Worm (Caenorhabditis elegans) whole organism, late embryonic: ENCODE data around the gene fzo-1.
"Not testable (repeated sequence)": the region's sequence is repeated elsewhere in the genome, so short reads cannot be mapped to it uniquely, and the experiment has no call there.

Source experiments
- C08G9.2 ChIP-seq: sonication (generic microtip); optimal IDR thresholded peaks from 2 replicates; lab custom pipeline; 2016; ENCODE audit warnings: mild to moderate bottlenecking, missing genetic modification characterization, moderate library complexity, missing compliant biosample characterization
- C38D4.7 ChIP-seq: fragments of 200-800 bp; sonication (Bioruptor generic); optimal IDR thresholded peaks from 2 replicates; lab custom pipeline; 2018; ENCODE audit warnings: mild to moderate bottlenecking, missing genetic modification characterization, moderate library complexity, missing compliant biosample characterization
- T23F11.4 ChIP-seq: fragments of 200-800 bp; sonication (Bioruptor generic); optimal IDR thresholded peaks from 2 replicates; lab custom pipeline; 2018; ENCODE audit warnings: mild to moderate bottlenecking, missing genetic modification characterization, missing compliant biosample characterization
- ahr-1 ChIP-seq: sonication (generic microtip); optimal IDR thresholded peaks from 2 replicates; lab custom pipeline; 2016; ENCODE audit warnings: missing genetic modification characterization, missing compliant biosample characterization
- ceh-14 ChIP-seq: sonication (generic microtip); optimal IDR thresholded peaks from 2 replicates; lab custom pipeline; 2016; ENCODE audit warnings: missing genotype, missing genetic modification characterization, missing compliant biosample characterization
- ceh-19 ChIP-seq: fragments of 200-800 bp; sonication (Bioruptor generic); optimal IDR thresholded peaks from 2 replicates; lab custom pipeline; 2018; ENCODE audit warnings: mild to moderate bottlenecking, missing genetic modification characterization, missing compliant biosample characterization
- ceh-2 ChIP-seq: sonication (generic microtip); optimal IDR thresholded peaks from 2 replicates; lab custom pipeline; 2016; ENCODE audit warnings: missing genotype, missing genetic modification characterization, missing compliant biosample characterization
- ceh-22 ChIP-seq: sonication (generic microtip); optimal IDR thresholded peaks from 2 replicates; lab custom pipeline; 2017; ENCODE audit warnings: missing biosample characterization, missing genetic modification characterization
- ceh-24 ChIP-seq: sonication (generic microtip); optimal IDR thresholded peaks from 2 replicates; lab custom pipeline; 2016; ENCODE audit warnings: mild to moderate bottlenecking, missing genetic modification characterization, missing compliant biosample characterization
- ceh-30 ChIP-seq: fragments of 150-350 bp; optimal IDR thresholded peaks from 2 replicates; lab custom pipeline; 2014; ENCODE audit warnings: missing biosample characterization, missing genetic modification characterization
- ceh-31 ChIP-seq: sonication (generic microtip); optimal IDR thresholded peaks from 2 replicates; lab custom pipeline; 2016; ENCODE audit warnings: missing genetic modification characterization, missing compliant biosample characterization
- ceh-48 ChIP-seq: sonication (generic microtip); optimal IDR thresholded peaks from 2 replicates; lab custom pipeline; 2016; ENCODE audit warnings: missing genetic modification characterization, inconsistent platforms, missing compliant biosample characterization
- ceh-9 ChIP-seq: sonication (generic microtip); optimal IDR thresholded peaks from 2 replicates; lab custom pipeline; 2016; ENCODE audit warnings: mild to moderate bottlenecking, missing genetic modification characterization, inconsistent platforms, missing compliant biosample characterization
- elt-2 ChIP-seq: sonication (generic microtip); optimal IDR thresholded peaks from 2 replicates; lab custom pipeline; 2016; ENCODE audit warnings: missing genetic modification reagents, missing genetic modification characterization, missing compliant biosample characterization
- ets-4 ChIP-seq: sonication (generic microtip); optimal IDR thresholded peaks from 2 replicates; lab custom pipeline; 2016; ENCODE audit warnings: missing genetic modification characterization, missing compliant biosample characterization
- fax-1 ChIP-seq: sonication (generic microtip); optimal IDR thresholded peaks from 2 replicates; lab custom pipeline; 2016; ENCODE audit warnings: missing genotype, missing genetic modification characterization, missing compliant biosample characterization
- fkh-6 ChIP-seq: sonication (generic microtip); optimal IDR thresholded peaks from 2 replicates; lab custom pipeline; 2016; ENCODE audit warnings: missing genetic modification characterization, missing compliant biosample characterization
- hlh-6 ChIP-seq: sonication (generic microtip); optimal IDR thresholded peaks from 2 replicates; lab custom pipeline; 2016; ENCODE audit warnings: missing genotype, missing genetic modification characterization, missing compliant biosample characterization
- hlh-8 ChIP-seq: sonication (generic microtip); optimal IDR thresholded peaks from 2 replicates; lab custom pipeline; 2016; ENCODE audit warnings: missing genotype, missing genetic modification characterization, missing compliant biosample characterization
- madf-2 ChIP-seq: sonication (generic microtip); optimal IDR thresholded peaks from 2 replicates; lab custom pipeline; 2017; ENCODE audit warnings: missing genetic modification characterization, missing compliant biosample characterization
- nfya-1 ChIP-seq: sonication (generic microtip); optimal IDR thresholded peaks from 2 replicates; lab custom pipeline; 2017; ENCODE audit warnings: missing genetic modification characterization, mild to moderate bottlenecking, missing compliant biosample characterization, antibody characterized with exemption, moderate library complexity
- nhr-11 ChIP-seq: fragments of 150-350 bp; optimal IDR thresholded peaks from 2 replicates; lab custom pipeline; 2014; ENCODE audit warnings: missing biosample characterization, missing genetic modification characterization
- nhr-232 ChIP-seq: sonication (generic microtip); optimal IDR thresholded peaks from 2 replicates; lab custom pipeline; 2016; ENCODE audit warnings: missing genetic modification characterization, missing compliant biosample characterization
- npax-4 ChIP-seq: sonication (generic microtip); optimal IDR thresholded peaks from 2 replicates; lab custom pipeline; 2016; ENCODE audit warnings: missing genetic modification characterization, missing compliant biosample characterization
- odd-2 ChIP-seq: sonication (generic microtip); optimal IDR thresholded peaks from 2 replicates; lab custom pipeline; 2017; ENCODE audit warnings: antibody characterized with exemption, mild to moderate bottlenecking, missing genetic modification characterization, missing compliant biosample characterization
- pat-9 ChIP-seq: fragments of 200-800 bp; sonication (Bioruptor generic); optimal IDR thresholded peaks from 2 replicates; lab custom pipeline; 2018; ENCODE audit warnings: mild to moderate bottlenecking, missing genetic modification characterization, moderate library complexity, missing compliant biosample characterization
- pha-2 ChIP-seq: sonication (generic microtip); optimal IDR thresholded peaks from 2 replicates; lab custom pipeline; 2017; ENCODE audit warnings: mild to moderate bottlenecking, missing genetic modification characterization, missing compliant biosample characterization
- pros-1 ChIP-seq: fragments of 150-350 bp; optimal IDR thresholded peaks from 2 replicates; lab custom pipeline; 2014; ENCODE audit warnings: missing biosample characterization, missing genetic modification reagents, missing genetic modification characterization
- ref-2 ChIP-seq: sonication (generic microtip); optimal IDR thresholded peaks from 2 replicates; lab custom pipeline; 2016; ENCODE audit warnings: missing genetic modification characterization, missing compliant biosample characterization
- rnt-1 ChIP-seq: sonication (generic microtip); optimal IDR thresholded peaks from 2 replicates; lab custom pipeline; 2016; ENCODE audit warnings: missing genetic modification characterization, missing compliant biosample characterization
- sox-2 ChIP-seq: fragments of 200-800 bp; sonication (Bioruptor generic); IDR thresholded peaks from 2 replicates; pipeline ENCODE4 v1.3.6; 2022; ENCODE audit warnings: missing genetic modification reagents, missing genetic modification characterization, missing compliant biosample characterization
- sox-4 ChIP-seq: sonication (generic microtip); optimal IDR thresholded peaks from 2 replicates; lab custom pipeline; 2017; ENCODE audit warnings: mild to moderate bottlenecking, missing genetic modification characterization, inconsistent platforms, missing compliant biosample characterization
- syd-9 ChIP-seq: sonication (generic microtip); optimal IDR thresholded peaks from 2 replicates; lab custom pipeline; 2016; ENCODE audit warnings: mild to moderate bottlenecking, missing genetic modification characterization, moderate library complexity, missing compliant biosample characterization
- tbx-2 ChIP-seq: sonication (generic microtip); optimal IDR thresholded peaks from 2 replicates; lab custom pipeline; 2016; ENCODE audit warnings: missing genetic modification characterization, missing compliant biosample characterization
- unc-42 ChIP-seq: sonication (generic microtip); optimal IDR thresholded peaks from 2 replicates; lab custom pipeline; 2016; ENCODE audit warnings: missing genotype, missing genetic modification characterization, missing compliant biosample characterization
- zip-5 ChIP-seq: sonication (generic microtip); optimal IDR thresholded peaks from 2 replicates; lab custom pipeline; 2016; ENCODE audit warnings: missing genetic modification characterization, missing compliant biosample characterization
- ztf-16 ChIP-seq: sonication (generic microtip); optimal IDR thresholded peaks from 2 replicates; lab custom pipeline; 2017; ENCODE audit warnings: missing genetic modification characterization, missing compliant biosample characterization

The fzo-1 gene

DNA sequence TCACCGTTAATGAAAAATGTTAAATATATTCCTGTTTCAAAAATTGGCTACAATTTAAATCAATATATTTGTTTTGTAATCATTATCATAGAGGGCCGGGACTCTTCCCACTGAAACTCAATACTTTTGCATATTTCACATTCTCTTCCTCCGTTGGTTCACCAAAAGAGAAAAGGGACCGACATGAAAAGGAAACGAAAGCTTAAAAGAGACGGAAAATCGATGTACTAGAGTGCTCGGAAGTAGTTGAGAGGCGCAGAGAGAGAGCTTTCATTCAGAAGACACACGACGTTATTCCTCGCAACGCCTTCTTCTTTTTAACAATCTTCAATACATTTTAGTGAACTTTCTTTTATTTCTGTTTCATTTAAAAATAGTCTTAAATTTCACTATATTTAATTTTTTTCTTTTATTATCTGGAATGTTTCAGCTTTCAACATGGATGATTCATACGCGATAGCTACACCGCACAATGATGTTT, 15.7 kb downstream of the fzo-1 start, which contains the start of gene ehs-1:
TSS of gene ehs-1 (plus strand) at position 431 of the 481 bp plus-strand sequence.
- TF ChIP-seq ceh-48 (tag; lab: Kevin White, UChicago) (peak; percentile 84), syd-9 (tag; lab: Kevin White, UChicago) (no peak), ceh-31 (no peak)

DNA sequence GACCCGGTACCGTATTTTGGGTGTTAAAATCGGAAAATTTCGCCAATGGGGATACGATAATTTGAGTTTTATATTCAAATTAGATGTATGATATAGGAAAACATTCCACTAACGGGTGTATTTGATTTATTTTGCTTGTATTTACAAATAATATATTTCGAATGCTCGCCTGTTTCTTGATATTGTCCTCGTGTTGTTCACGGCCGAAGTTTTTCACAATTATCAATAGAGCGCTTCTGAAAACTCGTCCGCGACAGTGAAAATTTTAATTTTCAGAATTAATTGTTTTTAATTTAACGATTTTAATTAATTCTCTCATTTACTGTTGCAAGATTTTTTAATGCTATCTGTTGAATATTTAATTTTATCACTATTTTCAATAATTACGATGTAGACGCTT, 16.3 kb downstream of the fzo-1 start:
- peak; percentile 65 for TF ChIP-seq tbx-2 (tag; lab: Kevin White, UChicago)
- peak; percentile 68 for TF ChIP-seq C08G9.2
- TF ChIP-seq hlh-8 (tag; lab: Kevin White, UChicago): peak; percentile 11
- TF ChIP-seq ref-2 (tag; lab: Kevin White, UChicago): peak; percentile 48
- TF ChIP-seq odd-2: no peak
- no peak for TF ChIP-seq pha-2 (tag; lab: Kevin White, UChicago)
- peak; percentile 70 for TF ChIP-seq ceh-2
- peak; percentile 26 for TF ChIP-seq ceh-14 (tag; lab: Kevin White, UChicago)
- no peak for TF ChIP-seq pat-9 (tag; lab: Kevin White, UChicago)
- TF ChIP-seq unc-42 (tag; lab: Kevin White, UChicago): peak; percentile 13
- TF ChIP-seq ahr-1 (tag; lab: Kevin White, UChicago): no peak
- peak; percentile 24 for TF ChIP-seq zip-5 (tag; lab: Kevin White, UChicago)
- TF ChIP-seq ceh-31: peak; percentile 71
- TF ChIP-seq ets-4 (tag; lab: Kevin White, UChicago): peak; percentile 63
- TF ChIP-seq fkh-6 (tag; lab: Kevin White, UChicago): peak; percentile 12

DNA sequence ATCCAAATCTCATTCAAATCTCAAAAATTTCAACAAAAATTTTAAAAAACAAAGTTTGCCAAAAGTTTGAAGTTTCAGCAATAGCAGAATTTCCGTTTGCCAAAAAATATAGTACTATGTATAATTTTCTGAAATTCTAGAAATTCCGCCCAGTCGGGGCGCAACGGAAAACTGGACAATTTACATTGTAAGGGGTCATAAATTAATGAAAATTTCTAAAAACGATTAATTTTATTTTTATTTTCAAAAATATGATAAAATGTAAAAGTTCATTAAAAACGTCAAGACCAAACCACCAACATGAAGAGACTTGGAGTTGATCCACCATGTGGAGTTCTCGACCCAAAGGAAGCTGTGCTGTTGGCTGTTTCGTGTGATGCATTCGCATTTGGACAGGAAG, 17.7 kb downstream of the fzo-1 start, which contains the start of gene ZK1248.4:
TSS of gene ZK1248.4 (plus strand) at position 301 of the 400 bp plus-strand sequence.
- TF ChIP-seq rnt-1: no peak
- TF ChIP-seq ceh-14 (tag; lab: Kevin White, UChicago): no peak
- no peak for TF ChIP-seq nhr-11 (tag; lab: Kevin White, UChicago)
- TF ChIP-seq ceh-9 (tag; lab: Kevin White, UChicago): no peak

DNA sequence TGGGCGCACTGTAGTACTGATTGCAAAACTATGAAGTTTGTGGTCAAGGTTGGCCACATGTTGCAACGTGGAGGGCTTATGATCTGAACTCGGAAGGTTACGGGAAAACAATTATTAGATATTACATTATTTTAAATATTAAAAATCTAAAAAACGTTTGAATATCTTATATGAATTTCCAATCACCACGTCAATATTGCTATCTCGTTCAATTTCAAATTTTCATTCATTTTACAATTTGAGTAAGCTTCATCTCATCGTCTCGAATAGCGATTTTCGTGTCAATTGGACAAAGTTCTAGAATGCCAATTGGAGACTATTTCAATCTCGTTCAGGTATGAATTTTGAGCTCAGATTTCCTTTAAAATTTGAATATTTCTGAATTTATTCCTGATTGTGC, 19.7 kb downstream of the fzo-1 start, which contains the start of gene ZK1248.20:
TSS of gene ZK1248.20 (plus strand) at position 301 of the 400 bp plus-strand sequence.
- TF ChIP-seq ceh-14 (tag; lab: Kevin White, UChicago) (no peak), sox-2 (GFP tag; lab: Robert Waterston, UW) (no peak)

DNA sequence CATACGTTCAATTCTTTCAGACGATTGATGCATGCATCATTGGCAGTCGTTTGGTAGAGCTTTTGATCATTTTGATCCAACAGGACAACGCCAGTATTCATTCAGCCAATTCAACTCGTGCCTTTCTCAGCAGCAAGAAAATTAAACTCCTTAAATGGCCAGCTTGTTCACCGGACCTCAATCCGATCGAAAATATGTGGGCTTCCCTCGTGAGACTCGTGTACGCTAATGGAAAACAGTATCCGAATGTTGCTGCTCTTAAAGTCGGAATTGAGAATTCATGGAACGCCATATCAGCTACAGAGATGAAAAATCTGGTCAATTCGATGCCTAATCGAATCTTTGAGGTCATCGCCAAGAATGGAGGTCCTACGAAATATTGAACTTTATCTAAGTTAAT, 20.6 kb downstream of the fzo-1 start, which contains the start of gene wago-5:
TSS of gene wago-5 (minus strand) at position 101 of the 400 bp plus-strand sequence.
- not testable (repeated sequence) for TF ChIP-seq ceh-24 (tag; lab: Kevin White, UChicago); T23F11.4; ahr-1 (tag; lab: Kevin White, UChicago)

DNA sequence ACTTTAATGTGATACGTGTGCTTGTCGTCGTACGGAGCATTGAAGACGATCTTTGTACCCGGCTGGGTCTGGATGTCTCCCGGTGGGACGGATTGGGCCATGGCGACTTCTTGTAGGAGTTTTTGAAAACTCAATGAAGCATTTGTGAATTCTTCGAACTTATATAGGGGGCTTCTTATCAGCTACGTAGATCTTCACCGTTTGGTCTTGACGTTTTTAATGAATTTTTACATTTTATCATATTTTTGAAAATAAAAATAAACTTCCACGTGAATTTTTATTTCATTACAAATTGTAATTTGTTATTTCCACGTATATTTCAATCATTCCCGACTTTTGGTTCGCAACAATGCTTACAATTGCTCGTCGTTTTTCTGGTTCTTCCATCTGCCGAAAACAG, 25.8 kb downstream of the fzo-1 start, which contains the start of the genes msp-64 and ZK1248.5:
TSS of gene msp-64 (minus strand) at position 101 of the 400 bp plus-strand sequence.
TSS of gene ZK1248.5 (plus strand) at position 285 of the 400 bp plus-strand sequence.
- TF ChIP-seq hlh-8 (tag; lab: Kevin White, UChicago) (no peak), pros-1 (tag; lab: Kevin White, UChicago) (no peak), nhr-11 (tag; lab: Kevin White, UChicago) (no peak), npax-4 (tag; lab: Kevin White, UChicago) (no peak), rnt-1 (no peak), hlh-6 (tag; lab: Kevin White, UChicago) (no peak), ztf-16 (tag; lab: Kevin White, UChicago) (no peak), nfya-1 (tag; lab: Kevin White, UChicago) (no peak), madf-2 (tag; lab: Kevin White, UChicago) (no peak), fkh-6 (tag; lab: Kevin White, UChicago) (no peak), ceh-9 (tag; lab: Kevin White, UChicago) (no peak), elt-2 (no peak), ref-2 (tag; lab: Kevin White, UChicago) (no peak), sox-4 (no peak), ceh-22 (tag; lab: Kevin White, UChicago) (no peak), ceh-30 (tag; lab: Kevin White, UChicago) (no peak), ceh-19 (GFP tag; lab: Kevin White, UChicago) (no peak), fax-1 (tag; lab: Kevin White, UChicago) (no peak), nhr-232 (tag; lab: Kevin White, UChicago) (no peak), C38D4.7 (GFP tag; lab: Kevin White, UChicago) (no peak)
